Worm (Caenorhabditis elegans) whole organism, early embryonic: ENCODE results near the gene tag-234.

Source experiments
- B0310.2 ChIP-seq: sonication (generic microtip); optimal IDR thresholded peaks from 2 replicates; lab custom pipeline; 2016; ENCODE audit warnings: mild to moderate bottlenecking, missing genetic modification characterization, missing compliant biosample characterization
- F13C5.2 ChIP-seq: sonication (generic microtip); optimal IDR thresholded peaks from 2 replicates; lab custom pipeline; 2017; ENCODE audit warnings: mild to moderate bottlenecking, missing genetic modification characterization, inconsistent platforms, missing compliant biosample characterization
- aly-1 ChIP-seq: sonication (generic microtip); optimal IDR thresholded peaks from 2 replicates; lab custom pipeline; 2016; ENCODE audit warnings: missing genetic modification characterization, missing compliant biosample characterization
- ama-1 ChIP-seq: fragments of 150-350 bp; optimal IDR thresholded peaks from 2 replicates; lab custom pipeline; 2014
- ceh-13 ChIP-seq: fragments of 200-800 bp; sonication (Bioruptor generic); optimal IDR thresholded peaks from 2 replicates; lab custom pipeline; 2018; ENCODE audit warnings: mild to moderate bottlenecking, missing genetic modification characterization, missing compliant biosample characterization
- ceh-36 ChIP-seq: sonication (generic microtip); optimal IDR thresholded peaks from 2 replicates; lab custom pipeline; 2016; ENCODE audit warnings: missing genetic modification characterization, inconsistent platforms, missing compliant biosample characterization
- ets-7 ChIP-seq: sonication (generic microtip); optimal IDR thresholded peaks from 2 replicates; lab custom pipeline; 2016; ENCODE audit warnings: missing genotype, missing genetic modification characterization, missing compliant biosample characterization
- flt-1 ChIP-seq: fragments of 200-800 bp; sonication (Bioruptor generic); IDR thresholded peaks from 2 replicates; pipeline ENCODE4 v1.3.6; 2022; ENCODE audit warnings: missing genetic modification characterization, missing compliant biosample characterization
- hmbx-1 ChIP-seq: sonication (generic microtip); optimal IDR thresholded peaks from 2 replicates; lab custom pipeline; 2016; ENCODE audit warnings: mild to moderate bottlenecking, missing genetic modification characterization, missing compliant biosample characterization
- hmg-4 ChIP-seq: fragments of 200-800 bp; sonication (Bioruptor generic); optimal IDR thresholded peaks from 2 replicates; lab custom pipeline; 2018; ENCODE audit warnings: mild to moderate bottlenecking, missing genetic modification characterization, missing compliant biosample characterization
- hnd-1 ChIP-seq: sonication (generic microtip); optimal IDR thresholded peaks from 2 replicates; lab custom pipeline; 2016; ENCODE audit warnings: missing genetic modification characterization, missing compliant biosample characterization
- pes-1 ChIP-seq: fragments of 200-800 bp; sonication (Bioruptor generic); IDR thresholded peaks from 2 replicates; pipeline ENCODE4 v1.3.6; 2022; ENCODE audit warnings: missing genetic modification reagents, missing genetic modification characterization, missing compliant biosample characterization
- scrt-1 ChIP-seq: fragments of 200-800 bp; sonication (Bioruptor generic); IDR thresholded peaks from 2 replicates; pipeline ENCODE4 v1.3.6; 2022; ENCODE audit warnings: missing genetic modification characterization, missing compliant biosample characterization
- sea-1 ChIP-seq: fragments of 200-800 bp; sonication (Bioruptor generic); conservative IDR thresholded peaks from 2 replicates; pipeline ENCODE4 v1.3.6; 2022; ENCODE audit warnings: missing genetic modification characterization, missing compliant biosample characterization
- tbx-11 ChIP-seq: fragments of 200-800 bp; sonication (Bioruptor generic); IDR thresholded peaks from 2 replicates; pipeline ENCODE4 v1.3.6; 2022; ENCODE audit warnings: missing genetic modification characterization, missing compliant biosample characterization
- tbx-37 ChIP-seq: fragments of 200-800 bp; sonication (Bioruptor generic); conservative IDR thresholded peaks from 2 replicates; pipeline ENCODE4 v1.3.6; 2022; ENCODE audit warnings: missing genetic modification reagents, missing genetic modification characterization, missing compliant biosample characterization
- tra-4 ChIP-seq: sonication (generic microtip); optimal IDR thresholded peaks from 2 replicates; lab custom pipeline; 2017; ENCODE audit warnings: missing genetic modification characterization, missing compliant biosample characterization

Gene tag-234

DNA sequence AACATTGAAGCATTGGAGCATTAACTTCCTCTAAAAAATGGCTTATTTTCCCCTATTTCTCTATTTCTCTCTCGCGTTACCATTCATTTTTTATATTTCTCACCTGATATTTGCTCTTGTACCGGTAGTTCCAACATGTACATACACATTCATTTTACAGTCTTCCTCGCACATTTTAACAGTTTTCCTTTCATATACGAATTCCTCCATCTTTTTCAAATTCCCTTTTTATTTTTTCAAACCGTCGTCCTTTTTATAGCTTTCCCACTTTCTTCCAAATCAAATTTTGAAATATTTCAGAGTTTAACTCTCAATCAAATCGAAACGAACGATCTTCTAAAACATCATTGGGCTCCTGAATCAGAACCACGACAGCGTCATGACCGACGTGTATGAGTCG lies 20.3 kb downstream of the tag-234 start, which contains the start of gene rfip-1:
Gene rfip-1, plus strand, starts transcription at position 301 of the 400 bp plus-strand sequence.
- TF ChIP-seq pes-1 (GFP tag; lab: Robert Waterston, UW) (no peak), tra-4 (tag; lab: Kevin White, UChicago) (no peak), scrt-1 (GFP tag; lab: Robert Waterston, UW) (no peak), tbx-11 (GFP tag; lab: Robert Waterston, UW) (no peak), ceh-13 (no peak), tbx-37 (GFP tag; lab: Robert Waterston, UW) (no peak), hmbx-1 (tag; lab: Kevin White, UChicago) (no peak), ceh-36 (tag; lab: Kevin White, UChicago) (no peak), flt-1 (GFP tag; lab: Robert Waterston, UW) (no peak), ets-7 (no peak)

DNA sequence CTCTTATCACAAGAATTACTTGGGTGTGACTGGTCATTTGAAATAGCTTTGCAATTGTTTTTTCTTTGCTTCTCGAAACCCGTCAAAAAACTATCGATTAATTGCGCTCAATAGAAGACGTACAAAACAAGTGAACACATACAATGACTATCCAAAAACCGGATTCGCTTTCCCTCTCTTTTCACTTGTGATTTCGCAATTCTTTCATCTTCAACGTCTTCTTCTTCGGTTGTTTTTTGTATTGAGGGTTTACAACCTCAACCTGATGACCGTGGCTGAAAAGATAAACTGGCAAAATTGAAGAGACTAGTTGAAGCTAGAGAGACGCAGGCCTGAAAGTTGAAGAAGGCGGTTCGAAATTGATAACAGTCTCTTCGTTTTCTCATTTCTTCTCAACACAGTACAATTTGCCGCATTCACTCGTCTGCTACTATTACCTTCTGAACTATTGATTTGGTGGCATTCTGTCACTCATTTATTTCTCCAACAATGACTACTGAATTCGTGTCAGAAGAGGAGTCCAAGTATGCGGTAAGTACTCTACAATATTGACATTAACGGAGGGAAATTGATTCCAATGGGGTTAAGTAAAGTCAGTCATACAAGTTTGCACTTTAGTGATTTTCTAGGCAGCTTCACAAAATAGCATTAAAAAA lies 22.1 kb downstream of the tag-234 start:
- TF ChIP-seq pes-1 (GFP tag; lab: Robert Waterston, UW) (no peak), ceh-13 (no peak), hmg-4 (no peak), hmbx-1 (tag; lab: Kevin White, UChicago) (no peak), scrt-1 (GFP tag; lab: Robert Waterston, UW) (no peak), ceh-36 (tag; lab: Kevin White, UChicago) (no peak), F13C5.2 (no peak), sea-1 (GFP tag; lab: Robert Waterston, UW) (no peak), tra-4 (tag; lab: Kevin White, UChicago) (no peak), tbx-11 (GFP tag; lab: Robert Waterston, UW) (no peak), tbx-37 (GFP tag; lab: Robert Waterston, UW) (no peak), B0310.2 (tag; lab: Kevin White, UChicago) (no peak), ama-1 (lab: Kevin White, UChicago) (no peak), aly-1 (tag; lab: Kevin White, UChicago) (no peak)

DNA sequence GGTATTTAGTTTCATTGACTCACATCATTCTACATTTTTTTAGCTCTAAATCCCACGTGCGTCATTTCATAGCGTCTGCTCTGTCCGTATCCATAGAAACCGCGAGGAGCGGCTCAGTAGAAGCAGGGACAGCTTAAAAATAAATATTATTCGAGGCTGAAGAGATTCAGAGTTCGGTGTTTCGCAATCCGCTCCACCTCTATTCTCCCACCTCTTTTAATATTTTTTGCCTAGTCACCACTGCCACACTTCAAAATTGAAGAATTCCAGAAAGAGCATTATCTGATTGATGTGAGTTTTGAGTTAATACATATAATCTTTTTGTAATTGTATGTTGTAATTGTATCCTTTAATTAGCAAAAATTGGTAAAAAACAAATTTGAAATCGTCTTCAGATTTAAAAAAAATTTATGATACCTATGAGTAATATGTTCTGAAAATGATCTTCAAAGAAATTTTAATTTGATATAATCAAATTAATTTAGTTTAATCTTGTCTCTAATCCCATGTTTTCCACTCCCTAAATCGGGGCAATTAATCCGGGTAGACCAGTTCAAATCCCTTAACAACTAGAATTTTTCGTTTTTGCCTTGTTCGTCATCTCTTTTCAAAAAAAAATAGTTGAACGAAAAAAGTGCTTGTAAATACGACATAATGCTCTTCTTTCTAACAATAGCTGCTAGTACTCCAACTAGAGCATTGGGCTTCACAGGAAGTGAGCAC lies 25.6 kb downstream of the tag-234 start:
- TF ChIP-seq tra-4 (tag; lab: Kevin White, UChicago) (no peak), B0310.2 (tag; lab: Kevin White, UChicago) (no peak), aly-1 (tag; lab: Kevin White, UChicago) (no peak), ceh-36 (tag; lab: Kevin White, UChicago) (peak; percentile 64), sea-1 (GFP tag; lab: Robert Waterston, UW) (no peak), pes-1 (GFP tag; lab: Robert Waterston, UW) (no peak)

DNA sequence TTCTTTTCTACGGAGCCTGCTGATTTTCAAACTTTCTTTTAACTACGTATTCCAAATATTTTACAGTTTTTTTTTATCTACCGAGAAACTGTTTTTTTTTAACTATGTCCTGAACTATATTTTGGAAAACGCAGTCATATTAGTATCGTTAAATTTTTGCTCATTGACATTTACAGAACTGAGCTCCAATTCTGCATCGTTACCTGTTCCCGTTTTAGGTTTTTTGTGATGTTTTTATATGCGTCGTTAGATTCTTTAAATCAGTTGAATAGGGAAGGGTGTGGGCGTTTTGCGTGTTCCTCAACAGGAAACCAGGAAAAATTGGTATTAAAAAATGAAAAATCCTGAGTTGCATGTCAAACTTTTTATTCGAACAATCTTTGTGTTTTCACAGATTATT lies 28.8 kb downstream of the tag-234 start:
- no peak for TF ChIP-seq hmg-4

DNA sequence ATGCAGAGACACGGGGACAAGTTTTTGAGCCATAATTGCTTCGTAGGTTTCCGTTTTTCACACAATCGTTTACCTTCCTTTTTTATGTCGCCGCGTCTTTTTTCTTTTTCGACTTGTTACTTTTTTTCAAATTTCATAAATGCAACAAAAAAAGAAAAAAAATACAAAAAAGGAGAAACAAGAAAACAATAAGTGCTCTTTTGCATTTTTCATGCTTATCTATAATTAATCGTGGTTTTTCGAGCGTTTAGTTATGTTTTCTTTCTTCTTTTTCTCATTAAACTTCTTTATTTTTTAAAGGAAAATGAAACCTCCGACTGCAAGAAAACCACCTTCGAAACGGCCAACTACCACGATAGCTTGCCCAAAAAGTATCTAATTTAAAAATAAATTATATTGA lies 31.9 kb downstream of the tag-234 start, which contains the start of gene F59G1.4:
Gene F59G1.4, plus strand, starts transcription at position 301 of the 400 bp plus-strand sequence.
- TF ChIP-seq flt-1 (GFP tag; lab: Robert Waterston, UW) (no peak), B0310.2 (tag; lab: Kevin White, UChicago) (no peak), sea-1 (GFP tag; lab: Robert Waterston, UW) (no peak), F13C5.2 (no peak), ama-1 (lab: Kevin White, UChicago) (no peak), tra-4 (tag; lab: Kevin White, UChicago) (no peak), ets-7 (no peak), pes-1 (GFP tag; lab: Robert Waterston, UW) (no peak), tbx-37 (GFP tag; lab: Robert Waterston, UW) (no peak), hmg-4 (no peak), aly-1 (tag; lab: Kevin White, UChicago) (no peak), ceh-36 (tag; lab: Kevin White, UChicago) (no peak), scrt-1 (GFP tag; lab: Robert Waterston, UW) (no peak), hnd-1 (tag; lab: Kevin White, UChicago) (no peak), tbx-11 (GFP tag; lab: Robert Waterston, UW) (no peak)

DNA sequence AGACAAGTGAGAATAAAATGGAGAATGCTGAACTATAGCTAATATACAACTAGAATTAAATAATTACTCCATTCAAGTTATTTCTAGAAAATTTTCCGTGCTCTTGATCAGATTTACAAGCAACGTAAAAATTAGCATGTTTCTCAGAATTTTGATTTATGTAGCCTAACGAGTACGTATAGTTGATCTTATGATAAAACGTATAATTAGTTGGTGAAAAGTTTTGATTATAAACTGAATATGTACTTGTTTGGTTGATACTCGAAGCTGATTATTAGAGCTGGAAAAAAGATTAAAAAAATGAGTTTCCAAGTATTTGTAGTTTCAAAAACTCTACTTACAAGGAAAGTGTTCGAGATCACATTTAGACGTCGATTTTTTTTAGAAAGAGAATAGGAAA lies 32.5 kb downstream of the tag-234 start:
- TF ChIP-seq sea-1 (GFP tag; lab: Robert Waterston, UW) (no peak), ama-1 (lab: Kevin White, UChicago) (no peak), ets-7 (no peak), tbx-37 (GFP tag; lab: Robert Waterston, UW) (no peak), hnd-1 (tag; lab: Kevin White, UChicago) (no peak), ceh-36 (tag; lab: Kevin White, UChicago) (no peak), hmg-4 (no peak), tra-4 (tag; lab: Kevin White, UChicago) (no peak), F13C5.2 (no peak), scrt-1 (GFP tag; lab: Robert Waterston, UW) (no peak), aly-1 (tag; lab: Kevin White, UChicago) (no peak)

DNA sequence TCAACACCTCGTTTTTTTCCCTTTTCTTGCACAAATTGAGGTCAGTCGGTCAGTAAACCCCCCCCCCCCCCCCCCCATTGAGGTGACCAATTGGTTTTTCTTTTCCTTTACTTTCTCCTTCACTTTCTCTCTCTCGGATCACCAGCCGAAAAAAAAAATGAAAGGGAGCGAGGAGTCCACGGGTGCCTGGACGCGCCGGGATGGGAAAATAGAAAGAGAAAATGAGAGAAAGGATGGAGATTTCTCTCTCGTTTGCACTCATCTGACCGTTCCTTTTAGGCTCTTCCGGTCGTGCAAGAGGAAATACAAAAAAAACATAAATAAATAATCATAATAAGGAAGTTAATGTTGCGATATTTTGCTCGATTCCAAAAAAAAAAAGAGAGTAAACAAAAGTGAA lies 35.1 kb downstream of the tag-234 start:
- TF ChIP-seq ceh-13, result no peak
- TF ChIP-seq tbx-11 (GFP tag; lab: Robert Waterston, UW), result no peak
- TF ChIP-seq ceh-36 (tag; lab: Kevin White, UChicago), result no peak
- no peak for TF ChIP-seq hmbx-1 (tag; lab: Kevin White, UChicago)
- no peak for TF ChIP-seq scrt-1 (GFP tag; lab: Robert Waterston, UW)
- TF ChIP-seq sea-1 (GFP tag; lab: Robert Waterston, UW), result no peak
- no peak for TF ChIP-seq B0310.2 (tag; lab: Kevin White, UChicago)
